Fruit fly (Drosophila melanogaster) whole organism, pupa: ENCODE measurements around the gene CG7702.
A peak's percentile ranks its signal among the peaks of the same experiment; 100 is the strongest.

Source experiments
- CG10348 ChIP-seq: fragments of 200-800 bp; sonication (Bioruptor generic); IDR thresholded peaks from 2 replicates; pipeline ENCODE4 v1.3.6; 2022; ENCODE audit warnings: missing biosample characterization, missing genetic modification characterization
- CG12605 ChIP-seq: fragments of 200-800 bp; sonication (Bioruptor generic); IDR thresholded peaks from 2 replicates; pipeline ENCODE4 v1.3.6; 2022; ENCODE audit warnings: missing biosample characterization, missing genetic modification characterization
- CG13204 ChIP-seq: fragments of 200-800 bp; sonication (Bioruptor generic); optimal IDR thresholded peaks from 2 replicates; lab custom pipeline; 2018; ENCODE audit warnings: missing biosample characterization, mild to moderate bottlenecking, missing genetic modification characterization, moderate library complexity
- CG14655 ChIP-seq: fragments of 200-800 bp; sonication (Bioruptor generic); optimal IDR thresholded peaks from 3 replicates; lab custom pipeline; 2017; ENCODE audit warnings: mild to moderate bottlenecking, missing biosample characterization, missing genetic modification reagents, missing genetic modification characterization
- CG15710 ChIP-seq: fragments of 200-800 bp; sonication (Bioruptor generic); optimal IDR thresholded peaks from 2 replicates; lab custom pipeline; 2018; ENCODE audit warnings: missing biosample characterization, mild to moderate bottlenecking, missing genetic modification characterization, moderate library complexity
- CG17806 ChIP-seq: fragments of 200-800 bp; sonication (Bioruptor generic); optimal IDR thresholded peaks from 2 replicates; lab custom pipeline; 2018; ENCODE audit warnings: missing biosample characterization, mild to moderate bottlenecking, missing genetic modification characterization, moderate library complexity
- CG32121 ChIP-seq: fragments of 200-800 bp; sonication (Bioruptor generic); IDR thresholded peaks from 2 replicates; pipeline ENCODE4 v1.3.6; 2022; ENCODE audit warnings: missing biosample characterization, missing genetic modification characterization
- CG34367 ChIP-seq: fragments of 200-800 bp; sonication (Bioruptor generic); optimal IDR thresholded peaks from 2 replicates; lab custom pipeline; 2018; ENCODE audit warnings: missing biosample characterization, mild to moderate bottlenecking, missing genetic modification characterization
- CG4496 ChIP-seq: fragments of 200-800 bp; sonication (Bioruptor generic); IDR thresholded peaks from 3 replicates; pipeline ENCODE4 v1.3.6; 2022; ENCODE audit warnings: missing biosample characterization, missing genetic modification characterization
- CG8159 ChIP-seq: fragments of 200-800 bp; sonication (Bioruptor generic); optimal IDR thresholded peaks from 3 replicates; lab custom pipeline; 2018; ENCODE audit warnings: missing biosample characterization, mild to moderate bottlenecking, missing genetic modification characterization, moderate library complexity
- CG8301 ChIP-seq: fragments of 200-800 bp; sonication (Bioruptor generic); optimal IDR thresholded peaks from 2 replicates; lab custom pipeline; 2018; ENCODE audit warnings: missing biosample characterization, mild to moderate bottlenecking, missing genetic modification characterization
- CG9948 ChIP-seq: fragments of 200-800 bp; sonication (Bioruptor generic); optimal IDR thresholded peaks from 2 replicates; lab custom pipeline; 2018; ENCODE audit warnings: missing biosample characterization, mild to moderate bottlenecking, missing genetic modification characterization, moderate library complexity
- D1 ChIP-seq: fragments of 200-800 bp; sonication (Bioruptor generic); optimal IDR thresholded peaks from 2 replicates; lab custom pipeline; 2018; ENCODE audit warnings: missing biosample characterization, mild to moderate bottlenecking, missing genetic modification characterization, moderate library complexity
- EcR ChIP-seq: fragments of 200-800 bp; sonication (Bioruptor generic); optimal IDR thresholded peaks from 3 replicates; lab custom pipeline; 2019; ENCODE audit warnings: missing biosample characterization, missing genetic modification characterization, mild to moderate bottlenecking, moderate library complexity, missing genetic modification reagents
- Ets98B ChIP-seq: fragments of 200-800 bp; sonication (Bioruptor generic); IDR thresholded peaks from 2 replicates; pipeline ENCODE4 v1.3.6; 2022; ENCODE audit warnings: missing biosample characterization, missing genetic modification characterization
- Pif1A ChIP-seq: fragments of 200-800 bp; sonication (Bioruptor generic); optimal IDR thresholded peaks from 3 replicates; lab custom pipeline; 2016; ENCODE audit warnings: missing biosample characterization, missing genetic modification characterization
- Pif1B ChIP-seq: fragments of 200-800 bp; sonication (Bioruptor generic); optimal IDR thresholded peaks from 3 replicates; lab custom pipeline; 2016; ENCODE audit warnings: missing biosample characterization, missing genetic modification characterization
- Snoo ChIP-seq: fragments of 200-800 bp; sonication (Bioruptor generic); optimal IDR thresholded peaks from 3 replicates; lab custom pipeline; 2017; ENCODE audit warnings: missing biosample characterization, mild to moderate bottlenecking, missing genetic modification characterization, inconsistent platforms
- fd96Ca ChIP-seq: fragments of 200-800 bp; sonication (Bioruptor generic); IDR thresholded peaks from 3 replicates; pipeline ENCODE4 v1.3.6; 2022; ENCODE audit warnings: missing biosample characterization, missing genetic modification characterization
- gl ChIP-seq: fragments of 200-800 bp; sonication (Bioruptor generic); optimal IDR thresholded peaks from 2 replicates; lab custom pipeline; 2018; ENCODE audit warnings: missing biosample characterization, mild to moderate bottlenecking, missing genetic modification characterization
- rn ChIP-seq: fragments of 200-800 bp; sonication (Bioruptor generic); IDR thresholded peaks from 2 replicates; pipeline ENCODE4 v1.3.6; 2022; ENCODE audit warnings: missing biosample characterization, missing genetic modification characterization

Gene CG7702

DNA sequence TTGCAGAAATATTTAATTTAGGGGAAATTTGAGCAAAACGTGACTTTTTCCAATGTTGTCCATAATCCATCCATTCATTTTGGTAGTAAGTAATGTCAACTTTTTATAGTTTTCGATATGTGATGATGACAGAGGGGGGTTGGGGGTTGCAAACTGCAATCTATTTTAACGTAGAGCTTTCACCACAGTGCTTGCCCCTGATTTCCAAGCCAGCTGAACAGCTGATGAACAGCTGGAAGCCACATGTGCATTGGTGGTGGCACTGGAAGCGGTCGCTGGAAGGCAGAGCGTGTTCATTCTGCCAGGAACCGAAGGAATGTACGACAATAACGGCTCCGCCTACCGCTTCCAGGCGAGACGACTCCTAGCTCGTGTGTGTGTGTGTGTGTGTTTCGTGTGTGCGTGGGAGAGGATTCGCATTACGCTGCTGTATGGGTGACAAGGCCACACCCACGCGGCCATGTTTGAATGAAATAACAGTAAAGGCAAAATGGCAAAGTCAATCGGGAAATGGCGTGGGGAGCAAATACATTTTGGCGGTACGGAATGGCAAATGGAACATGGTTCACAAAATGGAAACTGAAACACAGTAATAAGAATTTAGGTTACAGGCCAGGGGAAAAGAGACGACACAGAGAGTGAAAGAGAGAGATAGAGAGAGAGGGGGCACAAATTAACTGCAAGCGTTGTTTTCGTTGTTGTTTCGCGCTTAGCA lies 29.8 kb downstream of the CG7702 start:
- TF ChIP-seq CG12605 (GFP tag; lab: Robert Waterston, UW) = no peak
- no peak for TF ChIP-seq Pif1A (GFP tag; lab: Kevin White, UChicago)
- no peak for TF ChIP-seq EcR (GFP tag; lab: Kevin White, UChicago)
- no peak for TF ChIP-seq CG13204 (GFP tag; lab: Kevin White, UChicago)
- no peak for TF ChIP-seq Ets98B (GFP tag; lab: Robert Waterston, UW)
- no peak for TF ChIP-seq CG32121 (GFP tag; lab: Robert Waterston, UW)
- TF ChIP-seq CG10348 (GFP tag; lab: Robert Waterston, UW) = no peak
- no peak for TF ChIP-seq CG15710
- TF ChIP-seq Pif1B = no peak
- TF ChIP-seq fd96Ca (GFP tag; lab: Robert Waterston, UW) = no peak
- no peak for TF ChIP-seq CG17806 (tag; lab: Kevin White, UChicago)

DNA sequence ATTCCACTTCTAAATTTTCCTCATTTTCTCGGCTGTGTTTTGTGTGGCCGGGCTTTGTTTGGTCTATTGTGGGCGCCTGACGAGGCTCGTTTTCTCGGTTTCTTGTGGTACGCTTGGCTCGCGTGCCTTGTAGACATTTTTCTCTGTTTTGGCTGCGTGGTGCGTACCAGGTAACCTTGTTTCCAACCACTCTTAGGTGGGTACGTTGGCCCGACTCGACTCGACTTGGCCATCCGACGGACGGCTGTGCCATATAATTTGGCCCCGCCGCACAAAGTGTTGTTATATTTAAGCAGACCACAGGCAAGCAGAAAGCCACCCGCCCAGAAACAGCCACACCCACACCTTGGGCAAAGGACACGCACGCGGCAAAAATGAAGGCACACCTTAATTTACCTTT lies 34.3 kb downstream of the CG7702 start:
- TF ChIP-seq Pif1B (no peak), fd96Ca (GFP tag; lab: Robert Waterston, UW) (no peak), CG8159 (tag; lab: Kevin White, UChicago) (no peak), CG15710 (no peak), CG4496 (GFP tag; lab: Robert Waterston, UW) (no peak)

DNA sequence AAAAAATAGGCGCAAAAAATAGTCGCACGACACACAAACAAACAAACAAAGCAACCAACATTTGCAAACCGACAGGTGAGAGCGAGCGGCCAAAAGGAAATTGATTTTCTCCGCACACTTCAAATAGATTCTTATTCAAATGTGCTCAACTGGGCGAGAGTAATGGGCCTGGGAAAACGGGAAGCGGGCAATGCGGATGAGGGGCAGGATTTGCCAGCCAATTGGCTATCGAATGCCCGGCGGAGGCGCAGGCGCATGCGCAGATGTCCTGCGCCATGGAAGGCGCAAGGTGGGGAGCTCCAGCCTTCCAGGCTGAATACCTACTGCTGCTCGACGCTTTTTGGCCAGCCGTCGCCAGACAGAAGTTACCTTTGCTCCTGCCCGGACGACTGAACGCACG lies 36.0 kb downstream of the CG7702 start, which contains the start of the genes ChAT and VAChT:
Gene ChAT (plus strand): TSS at position 352 of the 400 bp plus-strand sequence.
Gene VAChT (plus strand): TSS at position 352 of the 400 bp plus-strand sequence.
- no peak for TF ChIP-seq CG17806 (tag; lab: Kevin White, UChicago)
- TF ChIP-seq CG8159 (tag; lab: Kevin White, UChicago) = no peak
- TF ChIP-seq CG8301 (tag; lab: Kevin White, UChicago) = no peak
- no peak for TF ChIP-seq CG12605 (GFP tag; lab: Robert Waterston, UW)
- no peak for TF ChIP-seq CG34367 (tag; lab: Kevin White, UChicago)
- no peak for TF ChIP-seq gl (tag; lab: Kevin White, UChicago)
- no peak for TF ChIP-seq EcR (GFP tag; lab: Kevin White, UChicago)
- no peak for TF ChIP-seq Pif1B
- TF ChIP-seq CG15710 = no peak
- no peak for TF ChIP-seq fd96Ca (GFP tag; lab: Robert Waterston, UW)
- TF ChIP-seq Snoo (tag; lab: Kevin White, UChicago) = no peak
- no peak for TF ChIP-seq CG4496 (GFP tag; lab: Robert Waterston, UW)
- TF ChIP-seq CG13204 (GFP tag; lab: Kevin White, UChicago) = no peak
- TF ChIP-seq D1 (tag; lab: Kevin White, UChicago) = no peak
- no peak for TF ChIP-seq CG14655 (GFP tag; lab: Kevin White, UChicago)
- TF ChIP-seq, all 21 proteins: peak for 0

DNA sequence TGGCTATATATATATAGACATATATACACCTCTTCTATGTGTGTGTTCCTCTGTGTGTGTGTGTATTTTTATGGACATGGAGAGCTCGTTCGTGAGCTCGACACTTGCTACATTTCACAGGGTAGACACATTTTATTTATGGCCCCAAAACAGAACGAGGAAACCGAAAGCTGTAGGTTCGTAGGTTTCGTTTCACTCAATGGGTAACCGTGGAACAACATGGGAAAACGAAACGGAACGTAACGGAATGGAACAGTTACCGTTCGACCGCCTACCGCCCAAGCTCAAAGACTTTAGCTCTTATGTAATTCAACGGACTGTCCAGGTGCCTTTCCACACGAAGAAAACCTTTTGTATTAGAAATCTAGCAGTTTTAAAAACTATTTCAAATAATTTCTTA lies 37.1 kb downstream of the CG7702 start:
- TF ChIP-seq CG12605 (GFP tag; lab: Robert Waterston, UW) (no peak), EcR (GFP tag; lab: Kevin White, UChicago) (no peak), Pif1B (no peak), CG17806 (tag; lab: Kevin White, UChicago) (no peak), CG14655 (GFP tag; lab: Kevin White, UChicago) (no peak), gl (tag; lab: Kevin White, UChicago) (no peak)

DNA sequence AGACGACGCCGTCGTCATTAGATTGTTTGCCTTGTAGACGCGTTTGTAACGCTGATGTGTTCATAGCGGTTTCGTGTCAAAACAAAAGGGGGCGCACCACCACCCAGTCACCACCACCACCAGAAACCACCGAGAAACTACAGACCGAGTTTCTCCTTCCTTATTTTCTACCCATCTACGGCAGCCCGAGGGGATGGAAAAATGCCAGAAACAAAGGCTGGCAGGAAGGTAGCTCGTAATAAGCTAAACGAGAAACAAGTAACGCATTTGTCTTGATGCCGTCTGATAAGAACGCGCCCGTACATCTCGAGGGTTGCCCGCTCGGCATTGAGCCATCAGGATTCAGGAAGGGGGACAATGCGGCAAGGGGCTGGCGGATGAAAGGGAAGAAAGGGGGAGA lies 38.3 kb downstream of the CG7702 start:
- TF ChIP-seq CG10348 (GFP tag; lab: Robert Waterston, UW) = no peak
- no peak for TF ChIP-seq gl (tag; lab: Kevin White, UChicago)
- no peak for TF ChIP-seq Ets98B (GFP tag; lab: Robert Waterston, UW)
- TF ChIP-seq Snoo (tag; lab: Kevin White, UChicago) = no peak
- TF ChIP-seq CG13204 (GFP tag; lab: Kevin White, UChicago) = no peak
- no peak for TF ChIP-seq CG4496 (GFP tag; lab: Robert Waterston, UW)
- no peak for TF ChIP-seq CG9948 (tag; lab: Kevin White, UChicago)
- no peak for TF ChIP-seq D1 (tag; lab: Kevin White, UChicago)
- TF ChIP-seq fd96Ca (GFP tag; lab: Robert Waterston, UW) = no peak
- no peak for TF ChIP-seq CG17806 (tag; lab: Kevin White, UChicago)
- no peak for TF ChIP-seq CG32121 (GFP tag; lab: Robert Waterston, UW)

DNA sequence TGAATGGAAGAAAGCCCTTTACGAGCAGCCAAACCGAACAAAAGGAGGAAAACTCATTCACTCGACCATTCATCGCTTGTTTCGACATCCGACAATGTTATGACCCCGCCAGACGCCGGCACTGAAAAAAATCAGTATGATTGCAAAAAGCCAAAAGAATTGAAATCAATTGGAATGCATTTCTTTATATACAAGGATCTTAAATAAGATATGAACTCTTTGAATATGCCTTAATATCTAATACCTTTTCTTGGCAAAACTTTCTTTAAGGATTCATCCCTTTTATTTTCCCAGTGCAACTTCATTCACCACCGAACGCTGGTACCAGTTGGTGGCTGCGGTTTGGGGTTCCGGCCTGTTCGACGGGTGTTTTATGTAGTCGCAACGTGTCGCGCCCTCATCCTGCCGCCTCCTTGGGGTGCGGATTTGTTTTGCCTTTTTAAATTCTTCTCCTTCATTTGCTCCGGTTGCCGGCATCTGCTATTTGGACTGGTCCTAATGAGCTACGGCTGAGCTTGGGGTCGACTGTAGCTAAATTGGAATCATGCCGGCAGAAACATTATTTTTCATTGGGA lies 50.7 kb downstream of the CG7702 start:
- peak; percentile 53 for TF ChIP-seq Pif1A (GFP tag; lab: Kevin White, UChicago)
- peak; percentile 42 for TF ChIP-seq CG14655 (GFP tag; lab: Kevin White, UChicago)
- TF ChIP-seq CG10348 (GFP tag; lab: Robert Waterston, UW) = no peak
- TF ChIP-seq rn (GFP tag; lab: Robert Waterston, UW) = no peak
- no peak for TF ChIP-seq Snoo (tag; lab: Kevin White, UChicago)
- no peak for TF ChIP-seq CG17806 (tag; lab: Kevin White, UChicago)
- TF ChIP-seq gl (tag; lab: Kevin White, UChicago) = peak; percentile 41
- TF ChIP-seq CG9948 (tag; lab: Kevin White, UChicago) = no peak
- peak; percentile 79 for TF ChIP-seq CG8159 (tag; lab: Kevin White, UChicago)
- no peak for TF ChIP-seq CG8301 (tag; lab: Kevin White, UChicago)
- TF ChIP-seq Pif1B = peak; percentile 43
- TF ChIP-seq CG15710 = peak; percentile 73
- no peak for TF ChIP-seq D1 (tag; lab: Kevin White, UChicago)
- no peak; the same call in 1 of the 2 replicates for TF ChIP-seq CG12605 (GFP tag; lab: Robert Waterston, UW)
- peak; percentile 9 for TF ChIP-seq CG13204 (GFP tag; lab: Kevin White, UChicago)
- TF ChIP-seq Ets98B (GFP tag; lab: Robert Waterston, UW) = no peak
- no peak; the same call in 2 of the 3 replicates for TF ChIP-seq fd96Ca (GFP tag; lab: Robert Waterston, UW)
- TF ChIP-seq EcR (GFP tag; lab: Kevin White, UChicago) = no peak
- TF ChIP-seq CG34367 (tag; lab: Kevin White, UChicago) = peak; percentile 37
- TF ChIP-seq CG32121 (GFP tag; lab: Robert Waterston, UW) = no peak
- no peak for TF ChIP-seq CG4496 (GFP tag; lab: Robert Waterston, UW)
- TF ChIP-seq, all 21 proteins: peak for 8
